Worm (Caenorhabditis elegans) whole organism, L3 larva: ENCODE data around the gene F32E10.9.

Source experiments
- R02D3.7 ChIP-seq: fragments of 150-350 bp; optimal IDR thresholded peaks from 2 replicates; lab custom pipeline; 2014; ENCODE audit warnings: missing biosample characterization, missing genetic modification characterization
- aly-2 ChIP-seq: fragments of 150-350 bp; optimal IDR thresholded peaks from 2 replicates; lab custom pipeline; 2014; ENCODE audit warnings: missing biosample characterization, missing genetic modification characterization
- ama-1 ChIP-seq: fragments of 150-350 bp; optimal IDR thresholded peaks from 2 replicates; lab custom pipeline; 2018
- ceh-16 ChIP-seq: sonication (generic microtip); optimal IDR thresholded peaks from 2 replicates; lab custom pipeline; 2017; ENCODE audit warnings: missing biosample characterization, missing genetic modification characterization
- ceh-28 ChIP-seq: fragments of 150-350 bp; optimal IDR thresholded peaks from 2 replicates; lab custom pipeline; 2014; ENCODE audit warnings: missing biosample characterization, missing genetic modification reagents, missing genetic modification characterization
- ceh-82 ChIP-seq: fragments of 150-350 bp; optimal IDR thresholded peaks from 2 replicates; lab custom pipeline; 2014; ENCODE audit warnings: missing biosample characterization, missing genetic modification characterization
- ceh-9 ChIP-seq: sonication (generic microtip); optimal IDR thresholded peaks from 2 replicates; lab custom pipeline; 2018; ENCODE audit warnings: missing biosample characterization, missing genetic modification characterization
- egl-27 ChIP-seq: sonication (generic microtip); optimal IDR thresholded peaks from 4 replicates; lab custom pipeline; 2017; ENCODE audit warnings: missing biosample characterization, missing genetic modification reagents, missing genetic modification characterization
- egl-5 ChIP-seq: fragments of 150-350 bp; optimal IDR thresholded peaks from 2 replicates; lab custom pipeline; 2017; ENCODE audit warnings: missing biosample characterization, missing genetic modification reagents, missing genetic modification characterization, inconsistent platforms
- elt-1 ChIP-seq: fragments of 150-350 bp; optimal IDR thresholded peaks from 2 replicates; lab custom pipeline; 2014; ENCODE audit warnings: missing biosample characterization, missing genetic modification characterization
- elt-2 ChIP-seq: sonication (generic microtip); optimal IDR thresholded peaks from 2 replicates; lab custom pipeline; 2016; ENCODE audit warnings: missing genetic modification reagents, mild to moderate bottlenecking, missing genetic modification characterization, missing compliant biosample characterization
- elt-3 ChIP-seq, 3 experiments: fragments of 150-350 bp in 1 of 3; sonication (generic microtip) in 2 of 3; optimal IDR thresholded peaks; 2 replicates in 2 of 3; 4 replicates in 1 of 3; lab custom pipeline; 2014 to 2017; ENCODE audit warnings: missing biosample characterization in 3 of 3, missing genetic modification characterization in 3 of 3
- eor-1 ChIP-seq, 2 experiments: fragments of 150-350 bp; optimal IDR thresholded peaks; 2 replicates each; lab custom pipeline; 2014 to 2018; ENCODE audit warnings: missing biosample characterization in 2 of 2, missing genetic modification characterization in 2 of 2
- fkh-10 ChIP-seq: sonication (generic microtip); optimal IDR thresholded peaks from 2 replicates; lab custom pipeline; 2017; ENCODE audit warnings: missing biosample characterization, missing genetic modification reagents, missing genetic modification characterization
- fkh-2 ChIP-seq: fragments of 150-350 bp; optimal IDR thresholded peaks from 2 replicates; lab custom pipeline; 2014; ENCODE audit warnings: missing biosample characterization, missing genetic modification reagents, missing genetic modification characterization
- fos-1 ChIP-seq: fragments of 150-350 bp; optimal IDR thresholded peaks from 2 replicates; lab custom pipeline; 2014; ENCODE audit warnings: missing biosample characterization, missing genetic modification characterization
- hmg-11 ChIP-seq: sonication (generic microtip); optimal IDR thresholded peaks from 2 replicates; lab custom pipeline; 2016; ENCODE audit warnings: missing genetic modification characterization, missing compliant biosample characterization
- jun-1 ChIP-seq: fragments of 150-350 bp; optimal IDR thresholded peaks from 2 replicates; lab custom pipeline; 2014; ENCODE audit warnings: missing biosample characterization, missing genetic modification reagents, missing genetic modification characterization
- lin-15B ChIP-seq: fragments of 150-350 bp; optimal IDR thresholded peaks from 2 replicates; lab custom pipeline; 2014; ENCODE audit warnings: missing biosample characterization, missing genetic modification characterization
- lin-39 ChIP-seq: fragments of 150-350 bp; optimal IDR thresholded peaks from 2 replicates; lab custom pipeline; 2018; ENCODE audit warnings: missing biosample characterization, missing genetic modification reagents, missing genetic modification characterization
- lsy-12 ChIP-seq: sonication (generic microtip); optimal IDR thresholded peaks from 2 replicates; lab custom pipeline; 2016; ENCODE audit warnings: mild to moderate bottlenecking, missing genetic modification characterization, missing compliant biosample characterization
- mdl-1 ChIP-seq: fragments of 150-350 bp; optimal IDR thresholded peaks from 2 replicates; lab custom pipeline; 2014; ENCODE audit warnings: missing biosample characterization, missing genetic modification characterization
- mml-1 ChIP-seq: fragments of 150-350 bp; sonication (generic microtip); optimal IDR thresholded peaks from 3 replicates; lab custom pipeline; 2014; ENCODE audit warnings: missing biosample characterization, missing genetic modification characterization
- nfya-1 ChIP-seq: sonication (generic microtip); optimal IDR thresholded peaks from 2 replicates; lab custom pipeline; 2017; ENCODE audit warnings: missing genetic modification characterization, mild to moderate bottlenecking, missing compliant biosample characterization, antibody characterized with exemption, moderate library complexity; ENCODE audit not compliant: insufficient read depth
- nhr-11 ChIP-seq: fragments of 150-350 bp; optimal IDR thresholded peaks from 2 replicates; lab custom pipeline; 2014; ENCODE audit warnings: missing biosample characterization, missing genetic modification characterization
- nhr-12 ChIP-seq: fragments of 150-350 bp; optimal IDR thresholded peaks from 2 replicates; lab custom pipeline; 2014; ENCODE audit warnings: missing biosample characterization, missing genetic modification characterization
- nhr-23 ChIP-seq: fragments of 150-350 bp; optimal IDR thresholded peaks from 2 replicates; lab custom pipeline; 2014; ENCODE audit warnings: missing biosample characterization, missing genetic modification reagents, missing genetic modification characterization
- nhr-237 ChIP-seq: fragments of 150-350 bp; optimal IDR thresholded peaks from 2 replicates; lab custom pipeline; 2014; ENCODE audit warnings: missing biosample characterization, missing genetic modification characterization
- nhr-25 ChIP-seq: sonication (generic microtip); optimal IDR thresholded peaks from 2 replicates; lab custom pipeline; 2017; ENCODE audit warnings: missing biosample characterization, missing genetic modification characterization
- nhr-28 ChIP-seq: fragments of 150-350 bp; optimal IDR thresholded peaks from 2 replicates; lab custom pipeline; 2014; ENCODE audit warnings: missing biosample characterization, missing genetic modification characterization
- nhr-43 ChIP-seq: sonication (generic microtip); optimal IDR thresholded peaks from 2 replicates; lab custom pipeline; 2016; ENCODE audit warnings: mild to moderate bottlenecking, missing genetic modification characterization, missing compliant biosample characterization; ENCODE audit not compliant: poor library complexity, severe bottlenecking
- nhr-67 ChIP-seq: fragments of 150-350 bp; optimal IDR thresholded peaks from 2 replicates; lab custom pipeline; 2014; ENCODE audit warnings: missing biosample characterization, missing genetic modification characterization
- nhr-76 ChIP-seq: fragments of 150-350 bp; sonication (generic microtip); optimal IDR thresholded peaks from 5 replicates; lab custom pipeline; 2014; ENCODE audit warnings: missing biosample characterization, missing genetic modification characterization
- nhr-77 ChIP-seq: fragments of 150-350 bp; optimal IDR thresholded peaks from 2 replicates; lab custom pipeline; 2014; ENCODE audit warnings: missing biosample characterization, missing genetic modification characterization
- pha-4 ChIP-seq: fragments of 150-350 bp; optimal IDR thresholded peaks from 2 replicates; lab custom pipeline; 2014; ENCODE audit warnings: missing biosample characterization, missing genetic modification reagents, missing genetic modification characterization
- pqm-1 ChIP-seq: fragments of 150-350 bp; optimal IDR thresholded peaks from 2 replicates; lab custom pipeline; 2017; ENCODE audit warnings: missing biosample characterization, missing genetic modification characterization, inconsistent platforms
- sea-2 ChIP-seq: fragments of 150-350 bp; sonication (generic microtip); optimal IDR thresholded peaks from 4 replicates; lab custom pipeline; 2014; ENCODE audit warnings: missing biosample characterization, missing genetic modification reagents, missing genetic modification characterization
- skn-1 ChIP-seq: fragments of 150-350 bp; optimal IDR thresholded peaks from 2 replicates; lab custom pipeline; 2014; ENCODE audit warnings: missing biosample characterization, missing genetic modification characterization
- tbx-2 ChIP-seq: sonication (generic microtip); optimal IDR thresholded peaks from 2 replicates; lab custom pipeline; 2016; ENCODE audit warnings: mild to moderate bottlenecking, missing genetic modification characterization, missing compliant biosample characterization
- unc-39 ChIP-seq: sonication (generic microtip); optimal IDR thresholded peaks from 4 replicates; lab custom pipeline; 2017; ENCODE audit warnings: missing biosample characterization, missing genetic modification characterization
- unc-62 ChIP-seq: fragments of 150-350 bp; sonication (generic microtip); optimal IDR thresholded peaks from 4 replicates; lab custom pipeline; 2014; ENCODE audit warnings: missing biosample characterization, missing genetic modification reagents, missing genetic modification characterization
- zag-1 ChIP-seq: fragments of 150-350 bp; optimal IDR thresholded peaks from 2 replicates; lab custom pipeline; 2014; ENCODE audit warnings: missing biosample characterization, missing genetic modification characterization
- ztf-11 ChIP-seq: fragments of 150-350 bp; optimal IDR thresholded peaks from 2 replicates; lab custom pipeline; 2014; ENCODE audit warnings: missing biosample characterization, missing genetic modification characterization
- ztf-4 ChIP-seq: fragments of 150-350 bp; optimal IDR thresholded peaks from 2 replicates; lab custom pipeline; 2014; ENCODE audit warnings: missing biosample characterization, missing genetic modification characterization

The F32E10.9 gene

ce11 chrIV:7578281-7578680 is 14.5 kb upstream of the F32E10.9 start, which contains the start of gene F32E10.5:
Gene F32E10.5 (minus strand): TSS chrIV:7578381.
- TF ChIP-seq egl-27 (tag; lab: Kevin White, UChicago) (no peak), nhr-11 (tag; lab: Kevin White, UChicago) (no peak), nhr-43 (tag; lab: Kevin White, UChicago) (no peak), lin-39 (tag; lab: Kevin White, UChicago) (no peak)

- no peak for TF ChIP-seq pha-4 (tag; lab: Kevin White, UChicago)
- TF ChIP-seq ceh-28 (tag; lab: Kevin White, UChicago): no peak
- TF ChIP-seq mml-1 (tag; lab: Kevin White, UChicago): no peak
- no peak for TF ChIP-seq nhr-11 (tag; lab: Kevin White, UChicago)
- no peak for TF ChIP-seq fkh-2 (tag; lab: Kevin White, UChicago)
- TF ChIP-seq nhr-67: no peak
- no peak for TF ChIP-seq unc-39
- TF ChIP-seq elt-2 (tag; lab: Kevin White, UChicago): no peak
- TF ChIP-seq pqm-1 (tag; lab: Kevin White, UChicago): no peak
- no peak for TF ChIP-seq ztf-11 (tag; lab: Kevin White, UChicago)
- TF ChIP-seq nhr-12 (tag; lab: Kevin White, UChicago): no peak
- TF ChIP-seq, all 47 proteins: peak for 0
These were observed 11.5 kb upstream of the F32E10.9 start, which contains the start of gene cec-4 for ce11 chrIV:7575147-7575768. Gene cec-4 (plus strand): TSS chrIV:7575718.

DNA sequence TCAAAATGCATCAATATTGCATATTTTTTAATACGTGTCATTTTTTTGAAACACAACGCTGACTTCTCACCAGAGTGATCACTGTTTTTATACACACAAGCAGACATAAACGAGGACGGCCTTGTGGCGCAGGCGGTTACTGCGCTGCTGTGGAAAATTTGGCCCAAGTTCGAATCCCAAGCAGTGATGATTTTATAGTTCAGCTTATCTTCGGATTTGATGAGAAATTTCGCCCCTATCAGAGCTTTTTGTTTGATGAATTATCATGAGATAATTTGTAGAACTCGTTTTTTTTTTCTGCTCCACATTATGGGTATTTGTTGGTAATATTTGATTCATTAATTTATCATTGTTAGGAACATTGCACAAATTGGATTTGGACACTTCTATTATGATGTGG is 10.2 kb upstream of the F32E10.9 start:
- peak; percentile 12 for TF ChIP-seq nhr-76 (tag; lab: Kevin White, UChicago)
- no peak for TF ChIP-seq eor-1 (tag; optimal IDR thresholded peaks at IDR 0.05; lab: Kevin White, UChicago)
- TF ChIP-seq ceh-9 (tag; lab: Kevin White, UChicago): no peak
- TF ChIP-seq ceh-28 (tag; lab: Kevin White, UChicago): no peak
- peak; percentile 85 for TF ChIP-seq lin-39 (tag; lab: Kevin White, UChicago)
- TF ChIP-seq egl-27 (tag; lab: Kevin White, UChicago): peak; percentile 81
- no peak for TF ChIP-seq nhr-28 (tag; lab: Kevin White, UChicago)
- peak; percentile 55 for TF ChIP-seq elt-2 (tag; lab: Kevin White, UChicago)
- TF ChIP-seq ama-1 (lab: Kevin White, UChicago): peak; percentile 58
- TF ChIP-seq nhr-67: no peak
- no peak for TF ChIP-seq sea-2 (GFP tag; lab: Kevin White, UChicago)
- TF ChIP-seq nfya-1: peak; percentile 65
- peak; percentile 78 for TF ChIP-seq nhr-23 (tag; lab: Kevin White, UChicago)
- peak; percentile 91 for TF ChIP-seq egl-5
- peak; percentile 87 for TF ChIP-seq lsy-12 (tag; lab: Kevin White, UChicago)
- peak; percentile 97 for TF ChIP-seq hmg-11
- no peak for TF ChIP-seq jun-1 (tag; lab: Kevin White, UChicago)
- TF ChIP-seq R02D3.7: no peak
- peak; percentile 46 for TF ChIP-seq ztf-11 (tag; lab: Kevin White, UChicago)
- peak; percentile 44 for TF ChIP-seq ceh-16
- peak; percentile 73 for TF ChIP-seq tbx-2
- peak; percentile 40 for TF ChIP-seq nhr-25
- no peak for TF ChIP-seq zag-1 (tag; lab: Kevin White, UChicago)
- TF ChIP-seq aly-2: peak; percentile 41
- peak; percentile 69 for TF ChIP-seq ceh-82
- no peak for TF ChIP-seq fkh-10 (GFP tag; lab: Kevin White, UChicago)
- peak; percentile 81 for TF ChIP-seq nhr-43 (tag; lab: Kevin White, UChicago)
- TF ChIP-seq ztf-4: peak; percentile 22
- peak in 1 of 3 experiments; percentile 72 for TF ChIP-seq elt-3 (tag; optimal IDR thresholded peaks at IDR 0.05; lab: Kevin White, UChicago)
- TF ChIP-seq lin-15B (tag; lab: Kevin White, UChicago): peak; percentile 50
- TF ChIP-seq fkh-2 (tag; lab: Kevin White, UChicago): no peak
- peak; percentile 53 for TF ChIP-seq skn-1 (tag; lab: Kevin White, UChicago)
- no peak for TF ChIP-seq mdl-1
- peak; percentile 26 for TF ChIP-seq nhr-77 (tag; lab: Kevin White, UChicago)
- TF ChIP-seq fos-1 (tag; lab: Kevin White, UChicago): no peak
- no peak for TF ChIP-seq nhr-12 (tag; lab: Kevin White, UChicago)
- TF ChIP-seq unc-62 (GFP tag; lab: Kevin White, UChicago): no peak
- TF ChIP-seq elt-1 (tag; lab: Kevin White, UChicago): peak; percentile 24
- TF ChIP-seq nhr-237 (tag; lab: Kevin White, UChicago): no peak
- no peak for TF ChIP-seq pha-4 (tag; lab: Kevin White, UChicago)
- TF ChIP-seq pqm-1 (tag; lab: Kevin White, UChicago): no peak
